Worm (Caenorhabditis elegans): ENCODE results near the gene stg-2.

DNA sequence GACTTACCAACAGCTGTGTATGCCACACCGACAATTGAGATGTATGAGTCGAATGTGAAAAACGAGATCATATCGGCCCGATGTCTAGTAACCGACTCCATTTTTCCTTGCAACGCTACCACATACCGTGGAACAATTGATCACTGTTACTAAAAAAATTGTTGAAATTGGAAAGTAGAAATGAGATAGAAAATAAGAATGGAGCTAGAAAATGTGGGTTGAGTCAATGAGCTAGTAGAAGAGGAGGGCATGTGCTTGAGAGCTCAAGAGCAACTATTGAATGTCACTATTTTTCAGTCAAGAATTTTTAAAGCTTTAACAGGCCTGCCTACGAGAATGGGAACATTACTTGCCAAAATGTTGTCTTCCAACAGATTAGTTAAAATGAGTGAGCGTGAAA lies 18.6 kb downstream of the stg-2 start, which contains the start of gene K01A12.3:
- TF ChIP-seq mdl-1 (tag; optimal IDR thresholded peaks at IDR 0.05) (no peak), unc-62 (GFP tag; optimal IDR thresholded peaks at IDR 0.05) (no peak), daf-12 (tag; optimal IDR thresholded peaks at IDR 0.05) (no peak), pha-4 (tag; optimal IDR thresholded peaks at IDR 0.05) (no peak), aly-2 (tag; optimal IDR thresholded peaks at IDR 0.05) (no peak)

Measured in whole organism, L3 larva.